Worm (Caenorhabditis elegans) whole organism, late embryonic: ENCODE results near the gene srsx-27.

ENCODE experiments used
- dmd-4 ChIP-seq: sonication (generic microtip); optimal IDR thresholded peaks from 2 replicates; lab custom pipeline; 2016; ENCODE audit warnings: borderline replicate concordance, missing genetic modification characterization, missing compliant biosample characterization
- ets-4 ChIP-seq: sonication (generic microtip); optimal IDR thresholded peaks from 2 replicates; lab custom pipeline; 2016; ENCODE audit warnings: missing genetic modification characterization, missing compliant biosample characterization
- hlh-30 ChIP-seq: sonication (generic microtip); optimal IDR thresholded peaks from 2 replicates; lab custom pipeline; 2017; ENCODE audit warnings: antibody characterized with exemption, missing genetic modification characterization, missing compliant biosample characterization; ENCODE audit not compliant: insufficient read depth
- lin-11 ChIP-seq: fragments of 200-800 bp; sonication (Bioruptor generic); optimal IDR thresholded peaks from 2 replicates; lab custom pipeline; 2018; ENCODE audit warnings: mild to moderate bottlenecking, missing genetic modification characterization, missing compliant biosample characterization

- no peak for TF ChIP-seq ets-4 (tag; lab: Kevin White, UChicago)
- no peak for TF ChIP-seq hlh-30
- TF ChIP-seq lin-11 (tag; lab: Kevin White, UChicago), result no peak
- TF ChIP-seq dmd-4 (tag; lab: Kevin White, UChicago), result no peak
Observed at ce11 chrV:10152278-10152677, 2.5 kb downstream of the srsx-27 start, which contains the start of gene srsx-28.
